Fruit fly (Drosophila melanogaster): Measurements from ENCODE around the gene kairos.

Gene kairos

DNA sequence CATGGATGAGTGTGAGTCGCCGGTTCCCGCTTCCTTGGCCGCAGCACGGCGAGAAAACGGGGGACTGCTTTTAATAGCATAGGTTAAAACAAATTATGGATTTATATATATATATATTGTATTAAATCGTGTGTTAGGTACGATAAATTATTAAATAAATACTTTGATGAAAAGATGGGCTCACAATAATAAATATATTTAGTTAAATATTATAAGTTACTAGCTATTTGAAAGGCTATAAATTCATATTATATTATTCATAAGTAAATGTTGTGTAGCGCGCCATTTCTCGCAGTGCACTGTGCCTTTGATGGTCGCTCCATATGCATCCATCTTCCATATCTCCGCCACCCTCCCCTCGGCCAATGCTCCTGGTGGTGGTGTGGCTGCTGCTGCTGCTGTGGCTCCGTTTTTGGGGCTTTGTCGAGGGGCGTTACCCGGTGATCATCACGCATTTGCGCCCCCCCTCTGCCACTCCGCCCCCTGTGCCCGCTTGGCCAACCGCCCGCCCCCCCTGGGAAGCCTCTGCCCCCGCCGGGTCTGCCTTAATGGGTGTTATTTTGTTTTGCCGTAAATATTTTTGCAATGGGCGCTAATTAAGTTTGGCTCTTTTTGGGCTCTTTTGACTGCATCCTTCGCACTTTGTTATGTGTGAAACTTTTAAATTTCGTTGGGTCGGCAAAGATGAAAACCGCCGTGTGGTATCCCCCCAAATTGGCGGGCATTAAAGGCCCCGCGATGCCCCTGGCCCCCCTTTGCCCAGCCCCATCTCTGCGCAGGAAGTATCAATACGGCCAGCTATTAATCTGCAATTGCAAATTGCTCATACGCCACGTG lies 82.6 kb downstream of the kairos start:
- TF ChIP-seq N (GFP tag; optimal IDR thresholded peaks at IDR 0.05) (no peak), Abd-B (GFP tag; optimal IDR thresholded peaks at IDR 0.05) (no peak), jim (GFP tag; optimal IDR thresholded peaks at IDR 0.05) (no peak), CG9705 (GFP tag; optimal IDR thresholded peaks at IDR 0.05) (peak; percentile 34), Mio (GFP tag; optimal IDR thresholded peaks at IDR 0.05) (no peak), GATAd (GFP tag; optimal IDR thresholded peaks at IDR 0.05) (no peak), CrebA (GFP tag; optimal IDR thresholded peaks at IDR 0.05; ENCODE audit: borderline replicate concordance) (peak; percentile 14), dsf (GFP tag; optimal IDR thresholded peaks at IDR 0.05; ENCODE audit: borderline replicate concordance) (no peak), pan (optimal IDR thresholded peaks at IDR 0.05) (no peak), br (GFP tag; optimal IDR thresholded peaks at IDR 0.05) (no peak), sv (GFP tag; optimal IDR thresholded peaks at IDR 0.05) (no peak), psq (GFP tag; optimal IDR thresholded peaks at IDR 0.05) (peak; percentile 53), OdsH (GFP tag; optimal IDR thresholded peaks at IDR 0.05) (peak; percentile 38), Dif (GFP tag; optimal IDR thresholded peaks at IDR 0.05; ENCODE audit: partially characterized antibody) (no peak), h (GFP tag; optimal IDR thresholded peaks at IDR 0.05) (peak; percentile 8), HLH106 (tag; optimal IDR thresholded peaks at IDR 0.05) (peak; percentile 79), usp (GFP tag; optimal IDR thresholded peaks at IDR 0.05) (no peak), rgr (GFP tag; optimal IDR thresholded peaks at IDR 0.05) (peak; percentile 37), Sp1 (GFP tag; optimal IDR thresholded peaks at IDR 0.05) (peak; percentile 78), brk (GFP tag; optimal IDR thresholded peaks at IDR 0.05) (no peak), Myc (optimal IDR thresholded peaks at IDR 0.05) (no peak), ey (GFP tag; optimal IDR thresholded peaks at IDR 0.05) (no peak), foxo (GFP tag; optimal IDR thresholded peaks at IDR 0.05) (peak in 1 of 2 experiments; percentile 59), woc (GFP tag; optimal IDR thresholded peaks at IDR 0.05) (no peak), Jra (GFP tag; optimal IDR thresholded peaks at IDR 0.05) (no peak), dmrt93B (GFP tag; optimal IDR thresholded peaks at IDR 0.05) (peak; percentile 58), fru (GFP tag; optimal IDR thresholded peaks at IDR 0.05) (peak; percentile 22), Vsx2 (GFP tag; optimal IDR thresholded peaks at IDR 0.05; ENCODE audit: partially characterized antibody) (peak; percentile 72), dl (GFP tag; optimal IDR thresholded peaks at IDR 0.05; ENCODE audit: insufficient read depth in 1 of 2, partially characterized antibody in 2 of 2) (no peak), Hnf4 (GFP tag; optimal IDR thresholded peaks at IDR 0.05) (no peak), Rel (GFP tag; optimal IDR thresholded peaks at IDR 0.05) (no peak), Rel (tag; optimal IDR thresholded peaks at IDR 0.05) (peak; percentile 61), Hr83 (GFP tag; optimal IDR thresholded peaks at IDR 0.05; ENCODE audit: poor library complexity, severe bottlenecking) (no peak), Dfd (GFP tag; optimal IDR thresholded peaks at IDR 0.05) (peak; percentile 96), sage (GFP tag; optimal IDR thresholded peaks at IDR 0.05) (no peak)

Data from whole organism, wandering third instar larva.